Fruit fly (Drosophila melanogaster) whole organism, embryonic: ENCODE measurements around the gene Ptpmeg2.
A peak's percentile ranks its signal among the peaks of the same experiment; 100 is the strongest.

Experiments used
- Aef1 ChIP-seq: fragments of 200-800 bp; sonication (Bioruptor generic); IDR thresholded peaks from 3 replicates; pipeline ENCODE4 v1.3.6; 2022; ENCODE audit warnings: missing biosample characterization, missing genetic modification characterization
- Atf-2 ChIP-seq: fragments of 200-800 bp; sonication (Bioruptor generic); optimal IDR thresholded peaks from 2 replicates; lab custom pipeline; 2016; ENCODE audit warnings: missing biosample characterization, missing genetic modification characterization
- B-H1 ChIP-seq: fragments of 200-800 bp; sonication (Bioruptor generic); IDR thresholded peaks from 3 replicates; pipeline ENCODE4 v1.3.6; 2022; ENCODE audit warnings: missing biosample characterization, missing genetic modification characterization
- Blimp-1 ChIP-seq: fragments of 200-800 bp; sonication (Bioruptor generic); optimal IDR thresholded peaks from 3 replicates; lab custom pipeline; 2018; ENCODE audit warnings: missing biosample characterization, missing genetic modification characterization, mild to moderate bottlenecking, moderate library complexity, missing genetic modification reagents
- BtbVII ChIP-seq: fragments of 200-800 bp; sonication (Bioruptor generic); optimal IDR thresholded peaks from 3 replicates; lab custom pipeline; 2017; ENCODE audit warnings: missing biosample characterization, mild to moderate bottlenecking, missing genetic modification characterization
- CG10654 ChIP-seq: fragments of 200-800 bp; sonication (Bioruptor generic); optimal IDR thresholded peaks from 2 replicates; lab custom pipeline; 2016; ENCODE audit warnings: missing biosample characterization, missing genetic modification characterization
- CG10979 ChIP-seq: fragments of 200-800 bp; sonication (Bioruptor generic); optimal IDR thresholded peaks from 2 replicates; lab custom pipeline; 2018; ENCODE audit warnings: missing biosample characterization, mild to moderate bottlenecking, missing genetic modification characterization, moderate library complexity
- CG12071 ChIP-seq: fragments of 200-800 bp; sonication (Bioruptor generic); optimal IDR thresholded peaks from 3 replicates; lab custom pipeline; 2018; ENCODE audit warnings: missing biosample characterization, mild to moderate bottlenecking, missing genetic modification characterization
- CG15073 ChIP-seq: fragments of 200-800 bp; sonication (Bioruptor generic); optimal IDR thresholded peaks from 2 replicates; lab custom pipeline; 2016; ENCODE audit warnings: missing biosample characterization, missing genetic modification characterization
- CG16815 ChIP-seq: fragments of 200-800 bp; sonication (Bioruptor generic); optimal IDR thresholded peaks from 3 replicates; lab custom pipeline; 2017; ENCODE audit warnings: missing biosample characterization, mild to moderate bottlenecking, missing genetic modification characterization
- CG17186 ChIP-seq: fragments of 200-800 bp; sonication (Bioruptor generic); optimal IDR thresholded peaks from 3 replicates; lab custom pipeline; 2017; ENCODE audit warnings: missing biosample characterization, missing genetic modification reagents, missing genetic modification characterization
- CG18262 ChIP-seq: fragments of 200-800 bp; optimal IDR thresholded peaks from 3 replicates; lab custom pipeline; 2019; ENCODE audit warnings: missing biosample characterization, mild to moderate bottlenecking, missing genetic modification characterization, moderate library complexity
- CG2199 ChIP-seq: fragments of 200-800 bp; sonication (Bioruptor generic); IDR thresholded peaks from 3 replicates; pipeline ENCODE4 v1.3.6; 2022; ENCODE audit warnings: missing biosample characterization, missing genetic modification characterization
- CG2678 ChIP-seq: fragments of 200-800 bp; sonication (Bioruptor generic); optimal IDR thresholded peaks from 3 replicates; lab custom pipeline; 2019; ENCODE audit warnings: missing biosample characterization, mild to moderate bottlenecking, missing genetic modification characterization, moderate library complexity
- CG30403 ChIP-seq: fragments of 200-800 bp; sonication (Bioruptor generic); optimal IDR thresholded peaks from 3 replicates; lab custom pipeline; 2016; ENCODE audit warnings: missing biosample characterization, missing genetic modification characterization
- CG31365 ChIP-seq: fragments of 200-800 bp; sonication (Bioruptor generic); optimal IDR thresholded peaks from 2 replicates; lab custom pipeline; 2018; ENCODE audit warnings: missing biosample characterization, mild to moderate bottlenecking, missing genetic modification characterization
- CG33213 ChIP-seq: fragments of 200-800 bp; sonication (Bioruptor generic); optimal IDR thresholded peaks from 3 replicates; lab custom pipeline; 2016; ENCODE audit warnings: missing biosample characterization, missing genetic modification characterization
- CG4404 ChIP-seq: fragments of 200-800 bp; sonication (Bioruptor generic); IDR thresholded peaks from 2 replicates; pipeline ENCODE4 v1.3.6; 2022; ENCODE audit warnings: missing biosample characterization, missing genetic modification characterization
- CG4424 ChIP-seq: fragments of 200-800 bp; sonication (Bioruptor generic); optimal IDR thresholded peaks from 3 replicates; lab custom pipeline; 2016; ENCODE audit warnings: missing biosample characterization, missing genetic modification characterization
- CG4730 ChIP-seq: fragments of 200-800 bp; sonication (Bioruptor generic); IDR thresholded peaks from 2 replicates; pipeline ENCODE4 v1.3.6; 2022; ENCODE audit warnings: missing biosample characterization, missing genetic modification characterization
- CG7839 ChIP-seq: fragments of 200-800 bp; sonication (Bioruptor generic); optimal IDR thresholded peaks from 3 replicates; lab custom pipeline; 2018; ENCODE audit warnings: missing biosample characterization, mild to moderate bottlenecking, missing genetic modification characterization, moderate library complexity
- CG7987 ChIP-seq: fragments of 200-800 bp; sonication (Bioruptor generic); optimal IDR thresholded peaks from 2 replicates; lab custom pipeline; 2018; ENCODE audit warnings: missing biosample characterization, mild to moderate bottlenecking, missing genetic modification characterization, moderate library complexity
- CG8765 ChIP-seq: fragments of 200-800 bp; sonication (Bioruptor generic); IDR thresholded peaks from 2 replicates; pipeline ENCODE4 v1.3.6; 2022; ENCODE audit warnings: missing biosample characterization, missing genetic modification characterization
- CG8924 ChIP-seq: fragments of 200-800 bp; optimal IDR thresholded peaks from 3 replicates; lab custom pipeline; 2019; ENCODE audit warnings: missing biosample characterization, mild to moderate bottlenecking, missing genetic modification characterization, moderate library complexity
- CG9215 ChIP-seq: fragments of 200-800 bp; sonication (Bioruptor generic); IDR thresholded peaks from 2 replicates; pipeline ENCODE4 v1.3.6; 2022; ENCODE audit warnings: missing biosample characterization, missing genetic modification characterization
- CG9817 ChIP-seq: fragments of 200-800 bp; sonication (Bioruptor generic); optimal IDR thresholded peaks from 2 replicates; lab custom pipeline; 2018; ENCODE audit warnings: missing biosample characterization, mild to moderate bottlenecking, missing genetic modification characterization, moderate library complexity
- Dbx ChIP-seq: fragments of 200-800 bp; sonication (Bioruptor generic); IDR thresholded peaks from 3 replicates; pipeline ENCODE4 v1.3.6; 2022; ENCODE audit warnings: missing biosample characterization, missing genetic modification characterization
- E2f2 ChIP-seq: fragments of 200-800 bp; sonication (Bioruptor generic); IDR thresholded peaks from 2 replicates; pipeline ENCODE4 v1.3.6; 2022; ENCODE audit warnings: missing biosample characterization, missing genetic modification characterization
- Fer3 ChIP-seq: fragments of 200-800 bp; sonication (Bioruptor generic); optimal IDR thresholded peaks from 2 replicates; lab custom pipeline; 2018; ENCODE audit warnings: missing biosample characterization, mild to moderate bottlenecking, missing genetic modification characterization, moderate library complexity
- GATAe ChIP-seq: fragments of 200-800 bp; sonication (Bioruptor generic); conservative IDR thresholded peaks from 2 replicates; pipeline ENCODE4 v1.3.6; 2022; ENCODE audit warnings: missing biosample characterization, missing genetic modification characterization
- Gsc ChIP-seq: fragments of 200-800 bp; sonication (Bioruptor generic); IDR thresholded peaks from 2 replicates; pipeline ENCODE4 v1.3.6; 2022; ENCODE audit warnings: missing biosample characterization, missing genetic modification characterization
- Hand ChIP-seq: fragments of 200-800 bp; sonication (Bioruptor generic); optimal IDR thresholded peaks from 2 replicates; lab custom pipeline; 2017; ENCODE audit warnings: mild to moderate bottlenecking, missing biosample characterization, missing genetic modification reagents, missing genetic modification characterization
- Hsf ChIP-seq: fragments of 200-800 bp; sonication (Bioruptor generic); optimal IDR thresholded peaks from 3 replicates; lab custom pipeline; 2016; ENCODE audit warnings: missing biosample characterization, missing genetic modification characterization
- Ptx1 ChIP-seq: fragments of 200-800 bp; sonication (Bioruptor generic); IDR thresholded peaks from 2 replicates; pipeline ENCODE4 v1.3.6; 2022; ENCODE audit warnings: missing biosample characterization, missing genetic modification characterization
- Rx ChIP-seq: fragments of 200-800 bp; sonication (Bioruptor generic); IDR thresholded peaks from 2 replicates; pipeline ENCODE4 v1.3.6; 2022; ENCODE audit warnings: missing biosample characterization, missing genetic modification characterization
- Side ChIP-seq: fragments of 200-800 bp; sonication (Bioruptor generic); optimal IDR thresholded peaks from 2 replicates; lab custom pipeline; 2016; ENCODE audit warnings: missing biosample characterization, missing genetic modification characterization
- Sry-δ ChIP-seq: fragments of 200-800 bp; sonication (Bioruptor generic); optimal IDR thresholded peaks from 2 replicates; lab custom pipeline; 2016; ENCODE audit warnings: missing biosample characterization, missing genetic modification characterization
- Xbp1 ChIP-seq: fragments of 200-800 bp; sonication (Bioruptor generic); optimal IDR thresholded peaks from 3 replicates; lab custom pipeline; 2016; ENCODE audit warnings: missing biosample characterization, mild to moderate bottlenecking, missing genetic modification characterization
- ac ChIP-seq: fragments of 200-800 bp; sonication (Bioruptor generic); optimal IDR thresholded peaks from 3 replicates; lab custom pipeline; 2017; ENCODE audit warnings: missing biosample characterization, mild to moderate bottlenecking, missing genetic modification characterization
- bbx ChIP-seq: fragments of 200-800 bp; sonication (Bioruptor generic); IDR thresholded peaks from 2 replicates; pipeline ENCODE4 v1.3.6; 2022; ENCODE audit warnings: missing biosample characterization, missing genetic modification characterization; ENCODE audit not compliant: partially characterized antibody
- bowl ChIP-seq: fragments of 200-800 bp; sonication (Bioruptor generic); IDR thresholded peaks from 2 replicates; pipeline ENCODE4 v1.3.6; 2022; ENCODE audit warnings: missing biosample characterization, missing genetic modification characterization
- cato ChIP-seq: fragments of 200-800 bp; sonication (Bioruptor generic); optimal IDR thresholded peaks from 2 replicates; lab custom pipeline; 2016; ENCODE audit warnings: missing biosample characterization, missing genetic modification characterization, borderline replicate concordance
- gt ChIP-seq: fragments of 200-800 bp; sonication (Bioruptor generic); IDR thresholded peaks from 2 replicates; pipeline ENCODE4 v1.3.6; 2022; ENCODE audit warnings: missing biosample characterization, missing genetic modification characterization
- hth ChIP-seq: fragments of >200 bp; optimal IDR thresholded peaks from 2 replicates; lab custom pipeline; 2017; ENCODE audit warnings: inconsistent platforms
- p53 ChIP-seq: fragments of 200-800 bp; sonication (Bioruptor generic); optimal IDR thresholded peaks from 2 replicates; lab custom pipeline; 2016; ENCODE audit warnings: missing biosample characterization, missing genetic modification characterization
- pho ChIP-seq: fragments of 200-800 bp; sonication (Bioruptor generic); optimal IDR thresholded peaks from 2 replicates; lab custom pipeline; 2016; ENCODE audit warnings: missing biosample characterization, missing genetic modification characterization
- prd ChIP-seq, 3 experiments: fragments of >200 bp in 2 of 3; fragments of 200-800 bp in 1 of 3; sonication (Bioruptor generic) in 1 of 3; optimal IDR thresholded peaks in 2 of 3; IDR thresholded peaks in 1 of 3; 2 replicates in 2 of 3; 3 replicates in 1 of 3; pipeline versions ENCODE4 v1.3.6 to Lab custom; 2017 to 2022; ENCODE audit warnings: missing biosample characterization in 1 of 3, missing genetic modification characterization in 1 of 3
- pzg ChIP-seq: fragments of 200-800 bp; sonication (Bioruptor generic); optimal IDR thresholded peaks from 3 replicates; lab custom pipeline; 2018; ENCODE audit warnings: missing biosample characterization, mild to moderate bottlenecking, missing genetic modification characterization, moderate library complexity
- sqz ChIP-seq: fragments of 200-800 bp; sonication (Bioruptor generic); optimal IDR thresholded peaks from 3 replicates; lab custom pipeline; 2018; ENCODE audit warnings: missing biosample characterization, mild to moderate bottlenecking, missing genetic modification characterization
- unc-4 ChIP-seq: fragments of 200-800 bp; sonication (Bioruptor generic); IDR thresholded peaks from 2 replicates; pipeline ENCODE4 v1.3.6; 2022; ENCODE audit warnings: missing biosample characterization, missing genetic modification characterization; ENCODE audit not compliant: partially characterized antibody
- z ChIP-seq: fragments of 200-800 bp; sonication (Bioruptor generic); IDR thresholded peaks from 3 replicates; pipeline ENCODE4 v1.3.6; 2022; ENCODE audit warnings: missing biosample characterization, missing genetic modification characterization
- zen2 ChIP-seq: fragments of 200-800 bp; sonication (Bioruptor generic); IDR thresholded peaks from 3 replicates; pipeline ENCODE4 v1.3.6; 2022; ENCODE audit warnings: missing biosample characterization, missing genetic modification characterization; ENCODE audit not compliant: partially characterized antibody

Ptpmeg2 gene

dm6 chrX:9664426-9664825 is 5.5 kb upstream of the Ptpmeg2 start (continued):
- peak; percentile 68 for TF ChIP-seq CG8924
- no peak for TF ChIP-seq gt (GFP tag; lab: Robert Waterston, UW)
- TF ChIP-seq CG33213 (GFP tag; lab: Kevin White, UChicago), result peak; percentile 7
- no peak for TF ChIP-seq CG10654 (GFP tag; lab: Kevin White, UChicago)
- TF ChIP-seq hth (lab: Kevin White, UChicago), result no peak
- TF ChIP-seq CG31365 (tag; lab: Kevin White, UChicago), result no peak
- no peak for TF ChIP-seq Sry-δ (GFP tag; lab: Kevin White, UChicago)
- TF ChIP-seq BtbVII (GFP tag; lab: Kevin White, UChicago), result no peak
- no peak for TF ChIP-seq pzg
- no peak for TF ChIP-seq Rx
- no peak for TF ChIP-seq CG2199
- no peak for TF ChIP-seq z (GFP tag; lab: Robert Waterston, UW)
- TF ChIP-seq Blimp-1 (GFP tag; lab: Kevin White, UChicago), result no peak
- TF ChIP-seq E2f2 (GFP tag; lab: Robert Waterston, UW), result no peak; the same call in 1 of the 2 replicates
- TF ChIP-seq CG10979 (tag; lab: Kevin White, UChicago), result peak; percentile 54
- TF ChIP-seq CG18262 (tag; lab: Kevin White, UChicago), result peak; percentile 62
- TF ChIP-seq CG8765 (GFP tag; lab: Robert Waterston, UW), result no peak
- no peak for TF ChIP-seq Ptx1 (GFP tag; lab: Robert Waterston, UW)
- no peak for TF ChIP-seq CG16815 (GFP tag; lab: Kevin White, UChicago)
- TF ChIP-seq CG9215 (GFP tag; lab: Robert Waterston, UW), result no peak
- TF ChIP-seq Hsf (GFP tag; lab: Kevin White, UChicago), result peak; percentile 14
- TF ChIP-seq Xbp1 (GFP tag; lab: Kevin White, UChicago), result peak; percentile 37
- no peak for TF ChIP-seq bowl (GFP tag; lab: Robert Waterston, UW)
- TF ChIP-seq CG7839 (tag; lab: Kevin White, UChicago), result no peak
- no peak for TF ChIP-seq cato (GFP tag; lab: Kevin White, UChicago)
- TF ChIP-seq CG9817, result peak; percentile 41
- TF ChIP-seq CG4424 (GFP tag; lab: Kevin White, UChicago), result peak; percentile 22
- TF ChIP-seq CG17186 (GFP tag; lab: Kevin White, UChicago), result no peak
- TF ChIP-seq Dbx, result no peak
- TF ChIP-seq CG4730, result no peak
- no peak for TF ChIP-seq CG15073 (GFP tag; lab: Kevin White, UChicago)
- TF ChIP-seq ac, result no peak
- TF ChIP-seq Side (GFP tag; lab: Kevin White, UChicago), result no peak
- peak; percentile 13 for TF ChIP-seq pho
- no peak for TF ChIP-seq prd (optimal IDR thresholded peaks at IDR 0.05; lab: Kevin White, UChicago)
- 0 out of 3 replicates have a peak, but pooled peaks have one; percentile 37 for TF ChIP-seq prd (GFP tag; IDR thresholded peaks at IDR 0.05; lab: Robert Waterston, UW)
- TF ChIP-seq CG12071 (GFP tag; lab: Kevin White, UChicago), result no peak
- TF ChIP-seq Fer3, result peak; percentile 58
- TF ChIP-seq unc-4 (GFP tag; lab: Robert Waterston, UW), result no peak
- no peak for TF ChIP-seq B-H1 (GFP tag; lab: Robert Waterston, UW)
- TF ChIP-seq zen2, result no peak
- peak; percentile 16 for TF ChIP-seq CG30403 (GFP tag; lab: Kevin White, UChicago)
- no peak for TF ChIP-seq GATAe
- TF ChIP-seq CG4404 (GFP tag; lab: Robert Waterston, UW), result no peak
- no peak for TF ChIP-seq CG7987 (GFP tag; lab: Kevin White, UChicago)
- no peak for TF ChIP-seq p53 (GFP tag; lab: Kevin White, UChicago)
- TF ChIP-seq bbx, result no peak
- no peak for TF ChIP-seq Gsc (GFP tag; lab: Robert Waterston, UW)
- peak; percentile 42 for TF ChIP-seq Hand
- no peak for TF ChIP-seq sqz
- no peak for TF ChIP-seq CG2678 (tag; lab: Kevin White, UChicago)
- TF ChIP-seq Aef1, result no peak
- no peak for TF ChIP-seq Atf-2 (GFP tag; lab: Kevin White, UChicago)
